Worm (Caenorhabditis elegans): ENCODE data around the gene C44B11.4.

DNA sequence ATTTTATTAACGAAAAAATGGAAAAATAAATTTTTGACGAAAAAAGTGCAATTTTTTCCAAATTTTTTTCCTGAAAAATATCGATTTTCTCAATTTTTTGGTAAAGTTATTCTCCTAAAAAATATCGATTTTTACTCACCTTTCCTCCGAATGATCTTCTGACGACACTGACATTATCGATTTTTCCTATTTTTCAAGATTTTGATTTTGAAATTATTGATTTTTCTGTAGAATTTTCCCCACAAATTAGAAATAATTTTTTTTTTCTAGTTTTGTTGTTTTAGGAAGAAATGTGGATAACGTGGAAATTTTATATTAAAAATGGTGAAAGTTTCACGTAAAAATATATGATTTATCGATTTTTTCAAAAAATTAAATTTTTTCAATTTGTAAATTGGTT lies 32.0 kb downstream of the C44B11.4 start:
- TF ChIP-seq him-1 (tag; optimal IDR thresholded peaks at IDR 0.05) (no peak), dao-5 (tag; optimal IDR thresholded peaks at IDR 0.05) (no peak), W03F9.2 (tag; optimal IDR thresholded peaks at IDR 0.05) (no peak)
